Worm (Caenorhabditis elegans): ENCODE measurements around the gene pals-40.
"Not testable (repeated sequence)": the region's sequence is repeated elsewhere in the genome, so short reads cannot be mapped to it uniquely, and the experiment has no call there.

Gene pals-40

ce11 chrIII:1377903-1378302 is at the start of gene pals-40:
TSS of gene pals-40 (minus strand) at chrIII:1378003.
- not testable (repeated sequence) for TF ChIP-seq sem-2 (GFP tag; optimal IDR thresholded peaks at IDR 0.05); tbx-8 (GFP tag; optimal IDR thresholded peaks at IDR 0.05); lin-13 (tag; optimal IDR thresholded peaks at IDR 0.05)

- no peak for TF ChIP-seq ceh-39 (tag; optimal IDR thresholded peaks at IDR 0.05)
- TF ChIP-seq nhr-12 (tag; optimal IDR thresholded peaks at IDR 0.05), result no peak
- no peak for TF ChIP-seq nhr-76 (tag; optimal IDR thresholded peaks at IDR 0.05)
- no peak for TF ChIP-seq nhr-2 (tag; optimal IDR thresholded peaks at IDR 0.05)
- no peak for TF ChIP-seq mep-1 (tag; optimal IDR thresholded peaks at IDR 0.05)
- TF ChIP-seq elt-3 (tag; optimal IDR thresholded peaks at IDR 0.05), result no peak
- TF ChIP-seq nhr-237 (tag; optimal IDR thresholded peaks at IDR 0.05), result no peak
- TF ChIP-seq drap-1 (GFP tag; optimal IDR thresholded peaks at IDR 0.05), result no peak
- TF ChIP-seq ceh-43 (GFP tag; optimal IDR thresholded peaks at IDR 0.05), result no peak
- no peak for TF ChIP-seq unc-62 (GFP tag; optimal IDR thresholded peaks at IDR 0.05)
- no peak for TF ChIP-seq flh-1 (GFP tag; optimal IDR thresholded peaks at IDR 0.05)
- no peak for TF ChIP-seq ztf-11 (tag; optimal IDR thresholded peaks at IDR 0.05)
Observed at ce11 chrIII:1427126-1427525, 49.3 kb upstream of the pals-40 start, which contains the start of gene lelo-2. TSS of gene lelo-2 (minus strand) at chrIII:1427226.

ce11 chrIII:1424305-1424704 is 46.5 kb upstream of the pals-40 start:
- TF ChIP-seq mls-2 (tag; optimal IDR thresholded peaks at IDR 0.05) (peak; percentile 80), ceh-39 (tag; optimal IDR thresholded peaks at IDR 0.05) (no peak), elt-3 (tag; optimal IDR thresholded peaks at IDR 0.05) (no peak), ceh-43 (GFP tag; optimal IDR thresholded peaks at IDR 0.05) (peak; percentile 14), drap-1 (GFP tag; optimal IDR thresholded peaks at IDR 0.05) (peak; percentile 74), nhr-76 (tag; optimal IDR thresholded peaks at IDR 0.05) (no peak), ham-2 (GFP tag; optimal IDR thresholded peaks at IDR 0.05) (peak; percentile 29), mep-1 (tag; optimal IDR thresholded peaks at IDR 0.05) (no peak), sptf-1 (tag; optimal IDR thresholded peaks at IDR 0.05) (peak; percentile 85), unc-62 (GFP tag; optimal IDR thresholded peaks at IDR 0.05) (no peak), lin-13 (tag; optimal IDR thresholded peaks at IDR 0.05) (peak; percentile 32), elt-1 (tag; optimal IDR thresholded peaks at IDR 0.05; ENCODE audit: borderline replicate concordance, insufficient read depth) (no peak), unc-39 (tag; optimal IDR thresholded peaks at IDR 0.05) (no peak), sem-2 (GFP tag; optimal IDR thresholded peaks at IDR 0.05) (peak; percentile 46), ceh-83 (GFP tag; optimal IDR thresholded peaks at IDR 0.05) (peak; percentile 62), ztf-11 (tag; optimal IDR thresholded peaks at IDR 0.05) (no peak), tbx-8 (GFP tag; optimal IDR thresholded peaks at IDR 0.05) (peak; percentile 20), lsy-2 (tag; optimal IDR thresholded peaks at IDR 0.05) (peak; percentile 63), M03D4.4 (tag; optimal IDR thresholded peaks at IDR 0.05) (peak; percentile 23), flh-1 (GFP tag; optimal IDR thresholded peaks at IDR 0.05) (peak; percentile 30), bed-3 (GFP tag; optimal IDR thresholded peaks at IDR 0.05) (peak; percentile 51), cnd-1 (tag; optimal IDR thresholded peaks at IDR 0.05) (peak; percentile 36), lin-32 (GFP tag; optimal IDR thresholded peaks at IDR 0.05) (no peak), unc-120 (tag; optimal IDR thresholded peaks at IDR 0.05; ENCODE audit: poor library complexity, severe bottlenecking) (peak; percentile 20), hlh-1 (tag; optimal IDR thresholded peaks at IDR 0.05) (no peak), zip-8 (tag; optimal IDR thresholded peaks at IDR 0.05) (no peak), nhr-28 (tag; optimal IDR thresholded peaks at IDR 0.05) (no peak), ces-1 (GFP tag; optimal IDR thresholded peaks at IDR 0.05) (peak; percentile 7), nhr-2 (tag; optimal IDR thresholded peaks at IDR 0.05) (no peak)

- no peak for TF ChIP-seq unc-39 (tag; optimal IDR thresholded peaks at IDR 0.05)
- no peak for TF ChIP-seq ceh-83 (GFP tag; optimal IDR thresholded peaks at IDR 0.05)
- no peak for TF ChIP-seq bed-3 (GFP tag; optimal IDR thresholded peaks at IDR 0.05)
- TF ChIP-seq ztf-11 (tag; optimal IDR thresholded peaks at IDR 0.05), result no peak
- no peak for TF ChIP-seq unc-120 (tag; optimal IDR thresholded peaks at IDR 0.05; ENCODE audit: poor library complexity, severe bottlenecking)
- no peak for TF ChIP-seq cnd-1 (tag; optimal IDR thresholded peaks at IDR 0.05)
- no peak for TF ChIP-seq ces-1 (GFP tag; optimal IDR thresholded peaks at IDR 0.05)
- no peak for TF ChIP-seq elt-3 (tag; optimal IDR thresholded peaks at IDR 0.05)
- TF ChIP-seq nhr-2 (tag; optimal IDR thresholded peaks at IDR 0.05), result no peak
- no peak for TF ChIP-seq ceh-39 (tag; optimal IDR thresholded peaks at IDR 0.05)
- TF ChIP-seq unc-62 (GFP tag; optimal IDR thresholded peaks at IDR 0.05), result no peak
- no peak for TF ChIP-seq hlh-1 (tag; optimal IDR thresholded peaks at IDR 0.05)
- no peak for TF ChIP-seq drap-1 (GFP tag; optimal IDR thresholded peaks at IDR 0.05)
- no peak for TF ChIP-seq nhr-12 (tag; optimal IDR thresholded peaks at IDR 0.05)
- no peak for TF ChIP-seq nhr-76 (tag; optimal IDR thresholded peaks at IDR 0.05)
- TF ChIP-seq mls-2 (tag; optimal IDR thresholded peaks at IDR 0.05), result no peak
Observed at ce11 chrIII:1421436-1421835, 43.6 kb upstream of the pals-40 start.
